Fruit fly (Drosophila melanogaster): ENCODE measurements around the gene CheA84a.
A peak's percentile ranks its signal among the peaks of the same experiment; 100 is the strongest.

CheA84a gene

dm6 chr3R:8192261-8192917 is 12.2 kb downstream of the CheA84a start:
- TF ChIP-seq seq (GFP tag; IDR thresholded peaks at IDR 0.05) (no peak), HLHmδ (GFP tag; optimal IDR thresholded peaks at IDR 0.05) (no peak), grau (tag; optimal IDR thresholded peaks at IDR 0.05) (no peak), CG32772 (GFP tag; IDR thresholded peaks at IDR 0.05) (no peak), sens (GFP tag) (peak; percentile 22), Hmx (GFP tag; optimal IDR thresholded peaks at IDR 0.05) (no peak), CG3838 (GFP tag; optimal IDR thresholded peaks at IDR 0.05) (no peak), E2f2 (GFP tag; IDR thresholded peaks at IDR 0.05) (no peak), oc (tag; optimal IDR thresholded peaks at IDR 0.05) (peak; percentile 35), her (GFP tag; optimal IDR thresholded peaks at IDR 0.05) (no peak), grn (GFP tag; optimal IDR thresholded peaks at IDR 0.05) (peak; percentile 96), CG18011 (GFP tag; optimal IDR thresholded peaks at IDR 0.05) (no peak), CG2120 (GFP tag; optimal IDR thresholded peaks at IDR 0.05) (no peak), slou (GFP tag; optimal IDR thresholded peaks at IDR 0.05) (no peak), CG7372 (GFP tag; IDR thresholded peaks at IDR 0.05) (no peak), CG5180 (GFP tag; optimal IDR thresholded peaks at IDR 0.05) (no peak), Ravus (GFP tag; IDR thresholded peaks at IDR 0.05) (no peak), CG2889 (GFP tag; IDR thresholded peaks at IDR 0.05) (no peak), disco-r (GFP tag; optimal IDR thresholded peaks at IDR 0.05) (no peak), trh (GFP tag; optimal IDR thresholded peaks at IDR 0.05) (no peak), Hey (tag; optimal IDR thresholded peaks at IDR 0.05) (peak; percentile 34), ci (GFP tag; IDR thresholded peaks at IDR 0.05) (no peak), shn (GFP tag; optimal IDR thresholded peaks at IDR 0.05) (no peak), Oli (tag; optimal IDR thresholded peaks at IDR 0.05) (no peak), CG15514 (GFP tag; optimal IDR thresholded peaks at IDR 0.05) (no peak), Drgx (GFP tag; IDR thresholded peaks at IDR 0.05) (no peak), Opbp (GFP tag; IDR thresholded peaks at IDR 0.05; ENCODE audit: partially characterized antibody) (no peak), ham (GFP tag; IDR thresholded peaks at IDR 0.05) (no peak), org-1 (GFP tag; optimal IDR thresholded peaks at IDR 0.05) (no peak), Xbp1 (GFP tag; optimal IDR thresholded peaks at IDR 0.05) (no peak), twi (tag; optimal IDR thresholded peaks at IDR 0.05) (no peak), CG9437 (GFP tag; optimal IDR thresholded peaks at IDR 0.05) (no peak), Nf-YB (GFP tag; optimal IDR thresholded peaks at IDR 0.05) (peak; percentile 78), Fer2 (tag; optimal IDR thresholded peaks at IDR 0.05) (no peak), pzg (GFP tag; optimal IDR thresholded peaks at IDR 0.05) (no peak), Nf-YC (tag; optimal IDR thresholded peaks at IDR 0.05) (peak; percentile 52), scrt (GFP tag; optimal IDR thresholded peaks at IDR 0.05) (no peak), mirr (GFP tag; optimal IDR thresholded peaks at IDR 0.05) (no peak), BtbVII (GFP tag; optimal IDR thresholded peaks at IDR 0.05) (no peak), Mes4 (GFP tag; optimal IDR thresholded peaks at IDR 0.05) (no peak), CG30403 (GFP tag; optimal IDR thresholded peaks at IDR 0.05) (no peak), al (GFP tag; IDR thresholded peaks at IDR 0.05) (no peak)

DNA sequence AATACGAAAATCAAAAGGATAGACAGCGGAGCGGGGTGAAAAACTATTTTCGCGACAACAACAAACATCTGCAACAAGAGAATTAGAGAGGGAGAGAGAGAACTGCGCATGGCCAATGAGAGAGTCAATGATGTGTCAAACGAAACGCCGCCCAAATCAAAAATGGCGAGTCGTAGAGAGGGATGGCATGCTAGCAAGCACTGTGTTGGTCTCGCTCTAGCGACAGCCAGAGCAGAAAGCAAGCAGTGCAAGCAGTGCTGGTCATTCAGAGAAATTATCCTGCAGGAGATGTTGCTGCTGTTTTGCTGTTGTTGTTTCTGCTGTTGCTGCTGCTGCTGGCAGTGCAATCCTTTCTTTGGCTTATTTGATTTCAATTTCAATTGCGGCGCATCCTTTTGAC is 13.8 kb downstream of the CheA84a start:
- TF ChIP-seq chm (GFP tag; IDR thresholded peaks at IDR 0.05) (peak; percentile 60; the same call in 1 of the 2 replicates), CG9437 (GFP tag; optimal IDR thresholded peaks at IDR 0.05) (no peak), CG18619 (GFP tag; optimal IDR thresholded peaks at IDR 0.05) (no peak), CG15011 (GFP tag; optimal IDR thresholded peaks at IDR 0.05) (no peak), pnt (GFP tag; optimal IDR thresholded peaks at IDR 0.05) (no peak), gro (GFP tag; optimal IDR thresholded peaks at IDR 0.05) (no peak), disco-r (GFP tag; optimal IDR thresholded peaks at IDR 0.05) (no peak), Tbp (GFP tag; optimal IDR thresholded peaks at IDR 0.05) (no peak), CG6791 (GFP tag; IDR thresholded peaks at IDR 0.05; ENCODE audit: partially characterized antibody) (0 out of 3 replicates have a peak, but pooled peaks have one; percentile 30), odd (GFP tag; optimal IDR thresholded peaks at IDR 0.05) (no peak), Scr (GFP tag; IDR thresholded peaks at IDR 0.05; ENCODE audit: partially characterized antibody) (no peak), sd (tag; optimal IDR thresholded peaks at IDR 0.05) (peak; percentile 8), CG17829 (tag; optimal IDR thresholded peaks at IDR 0.05) (peak; percentile 44)
